Worm (Caenorhabditis elegans) whole organism, L2 larva: Measurements from ENCODE around the gene Y111B2A.2.

ENCODE experiments used
- aly-2 ChIP-seq: fragments of 150-350 bp; optimal IDR thresholded peaks from 2 replicates; lab custom pipeline; 2014; ENCODE audit warnings: missing biosample characterization, missing genetic modification characterization
- ama-1 ChIP-seq: fragments of 150-350 bp; optimal IDR thresholded peaks from 2 replicates; lab custom pipeline; 2018; ENCODE audit warnings: inconsistent platforms
- nhr-11 ChIP-seq: fragments of 150-350 bp; optimal IDR thresholded peaks from 2 replicates; lab custom pipeline; 2014; ENCODE audit warnings: missing biosample characterization, missing genetic modification characterization
- nhr-237 ChIP-seq: fragments of 150-350 bp; optimal IDR thresholded peaks from 2 replicates; lab custom pipeline; 2014; ENCODE audit warnings: missing biosample characterization, missing genetic modification characterization
- sma-9 ChIP-seq, 2 experiments: fragments of 150-350 bp in 1 of 2; sonication (generic microtip) in 1 of 2; optimal IDR thresholded peaks; 2 replicates each; lab custom pipeline; 2014 to 2016; ENCODE audit warnings: missing genetic modification characterization in 2 of 2, mild to moderate bottlenecking in 1 of 2, missing biosample characterization in 1 of 2, missing compliant biosample characterization in 1 of 2, missing genetic modification reagents in 1 of 2, moderate library complexity in 1 of 2
- unc-62 ChIP-seq: fragments of 150-350 bp; optimal IDR thresholded peaks from 2 replicates; lab custom pipeline; 2014; ENCODE audit warnings: missing biosample characterization, missing genetic modification reagents, missing genetic modification characterization

The Y111B2A.2 gene

ce11 chrIII:12542656-12543055 lies 46.8 kb downstream of the Y111B2A.2 start:
- no peak for TF ChIP-seq nhr-237 (tag; lab: Kevin White, UChicago)
- TF ChIP-seq nhr-11 (tag; lab: Kevin White, UChicago) = no peak
- TF ChIP-seq ama-1 (lab: Kevin White, UChicago) = no peak
- no peak for TF ChIP-seq unc-62 (GFP tag; lab: Kevin White, UChicago)
- TF ChIP-seq sma-9 (GFP tag; optimal IDR thresholded peaks at IDR 0.05; lab: Kevin White, UChicago) = no peak
- TF ChIP-seq sma-9 (tag; optimal IDR thresholded peaks at IDR 0.05; lab: Kevin White, UChicago) = no peak
- no peak for TF ChIP-seq aly-2 (tag; lab: Kevin White, UChicago)
- TF ChIP-seq, all 48 proteins: peak for 0
